Worm (Caenorhabditis elegans) whole organism, L1 larva: ENCODE results near the gene tag-120.

Experiments
- F16B12.6 ChIP-seq: fragments of 150-350 bp; optimal IDR thresholded peaks from 2 replicates; lab custom pipeline; 2014; ENCODE audit warnings: missing biosample characterization, missing genetic modification characterization
- aly-2 ChIP-seq: fragments of 150-350 bp; optimal IDR thresholded peaks from 2 replicates; lab custom pipeline; 2014; ENCODE audit warnings: missing biosample characterization, missing genetic modification characterization
- dpl-1 ChIP-seq, 3 experiments: fragments of 150-350 bp in 2 of 3; sonication (generic microtip) in 1 of 3; optimal IDR thresholded peaks; 2 replicates each; lab custom pipeline; 2014 to 2017; ENCODE audit warnings: missing biosample characterization in 3 of 3, missing genetic modification characterization in 3 of 3, missing genetic modification reagents in 3 of 3
- egl-13 ChIP-seq: sonication (generic microtip); optimal IDR thresholded peaks from 2 replicates; lab custom pipeline; 2016; ENCODE audit warnings: missing genotype, missing genetic modification reagents, missing genetic modification characterization, missing compliant biosample characterization
- elt-3 ChIP-seq, 6 experiments: fragments of 150-350 bp in 1 of 6; sonication (generic microtip); optimal IDR thresholded peaks; 2 replicates each; lab custom pipeline; 2017 to 2018; ENCODE audit warnings: missing biosample characterization in 6 of 6, missing genetic modification characterization in 6 of 6, inconsistent platforms in 1 of 6
- lin-39 ChIP-seq: fragments of 150-350 bp; optimal IDR thresholded peaks from 2 replicates; lab custom pipeline; 2014; ENCODE audit warnings: missing biosample characterization, missing genetic modification reagents, missing genetic modification characterization
- mef-2 ChIP-seq: fragments of 150-350 bp; optimal IDR thresholded peaks from 2 replicates; lab custom pipeline; 2014; ENCODE audit warnings: missing biosample characterization, missing genetic modification characterization
- nhr-47 ChIP-seq: sonication (generic microtip); optimal IDR thresholded peaks from 2 replicates; lab custom pipeline; 2016; ENCODE audit warnings: mild to moderate bottlenecking, missing genetic modification characterization, moderate library complexity, missing compliant biosample characterization
- nhr-77 ChIP-seq: fragments of 150-350 bp; optimal IDR thresholded peaks from 2 replicates; lab custom pipeline; 2014; ENCODE audit warnings: missing biosample characterization, missing genetic modification characterization
- pqm-1 ChIP-seq: sonication (generic microtip); optimal IDR thresholded peaks from 3 replicates; lab custom pipeline; 2017; ENCODE audit warnings: missing biosample characterization, missing genetic modification characterization
- snpc-4 ChIP-seq: fragments of 150-350 bp; optimal IDR thresholded peaks from 2 replicates; lab custom pipeline; 2014; ENCODE audit warnings: missing biosample characterization, missing genetic modification characterization
- unc-62 ChIP-seq: fragments of 150-350 bp; optimal IDR thresholded peaks from 2 replicates; lab custom pipeline; 2014; ENCODE audit warnings: missing biosample characterization, missing genetic modification reagents, missing genetic modification characterization

DNA sequence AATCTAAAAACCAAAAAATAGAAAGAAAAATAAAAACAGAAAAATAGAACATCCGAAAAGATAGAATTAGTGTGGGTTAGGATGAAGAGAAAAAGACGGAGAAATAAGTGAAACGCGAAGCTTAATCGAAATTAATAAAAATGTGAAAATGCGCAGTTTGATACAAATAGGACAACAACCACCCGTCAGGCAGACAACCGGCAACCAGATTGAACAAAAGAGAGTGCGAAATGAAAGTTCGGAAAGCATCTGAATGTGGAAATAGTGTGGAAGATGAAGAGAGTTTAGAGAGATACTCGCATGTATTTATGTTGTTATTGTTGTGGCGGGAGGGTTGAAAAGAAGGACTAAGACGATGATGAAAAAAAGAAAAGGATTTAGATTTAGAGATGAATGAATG, 48.8 kb upstream of the tag-120 start:
- TF ChIP-seq lin-39 (tag; lab: Kevin White, UChicago) (no peak), F16B12.6 (no peak), aly-2 (tag; lab: Kevin White, UChicago) (no peak), mef-2 (no peak), snpc-4 (tag; lab: Kevin White, UChicago) (no peak), dpl-1 (GFP tag; optimal IDR thresholded peaks at IDR 0.05; lab: Kevin White, UChicago) (no peak), unc-62 (GFP tag; lab: Kevin White, UChicago) (no peak), nhr-47 (tag; lab: Kevin White, UChicago) (no peak), elt-3 (tag; optimal IDR thresholded peaks at IDR 0.05; lab: Kevin White, UChicago) (no peak), nhr-77 (tag; lab: Kevin White, UChicago) (no peak), egl-13 (tag; lab: Kevin White, UChicago) (no peak), pqm-1 (tag; lab: Kevin White, UChicago) (no peak)
